Fruit fly (Drosophila melanogaster): ENCODE data around the gene Vps33B.

The Vps33B gene

DNA sequence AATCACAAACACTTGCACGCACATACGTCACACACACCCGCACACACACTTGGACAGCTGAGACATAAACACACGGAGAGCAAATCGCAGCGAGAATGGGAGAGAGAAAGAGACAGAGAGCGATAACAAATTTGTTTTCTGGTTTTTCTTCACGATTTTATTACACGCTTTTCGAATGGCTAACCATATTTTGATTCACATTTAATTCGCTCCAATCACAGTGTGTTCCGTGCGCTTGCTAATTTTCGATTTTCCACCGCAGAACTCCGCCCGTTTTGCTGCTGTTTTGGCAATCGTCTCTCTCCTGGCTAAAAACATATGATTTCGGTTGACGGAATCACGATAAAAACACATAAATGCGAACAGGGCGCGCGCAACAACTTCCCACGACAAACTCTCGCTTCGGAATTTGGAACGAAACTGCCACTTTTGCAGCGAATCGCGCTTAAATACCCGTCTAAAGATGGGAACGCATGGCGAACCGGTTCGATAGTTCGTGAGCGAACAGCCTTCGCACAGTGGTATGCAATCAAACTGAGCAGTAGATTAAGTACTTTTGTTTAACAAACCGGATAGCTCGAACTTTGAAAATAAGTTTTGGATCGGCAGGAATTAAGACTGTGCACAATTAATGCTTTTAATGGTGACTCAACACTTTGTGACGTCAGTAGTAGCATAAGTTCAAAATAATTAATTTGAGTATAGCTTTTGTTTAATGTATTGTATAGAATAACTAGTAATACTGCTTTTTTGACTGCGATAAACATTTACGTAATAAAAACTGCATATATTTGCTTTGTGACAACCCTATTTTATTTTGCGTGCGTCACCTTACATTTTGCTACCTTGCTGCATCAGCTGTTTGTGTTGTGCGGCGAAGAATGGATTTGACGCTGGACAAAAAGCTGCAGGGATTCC is at the start of gene Vps33B, which contains the start of gene Fur1:
Gene Vps33B (plus strand): TSS at position 856 of the 918 bp plus-strand sequence.
Gene Fur1 (minus strand): TSS at position 424 of the 918 bp plus-strand sequence.
- TF ChIP-seq caup (GFP tag; optimal IDR thresholded peaks at IDR 0.05; ENCODE audit: severe bottlenecking), result peak; percentile 95
- TF ChIP-seq CG7357 (GFP tag; IDR thresholded peaks at IDR 0.05), result peak; percentile 85
- peak; percentile 79 for TF ChIP-seq hkb (optimal IDR thresholded peaks at IDR 0.05)
- peak; percentile 95 for TF ChIP-seq hkb (GFP tag; IDR thresholded peaks at IDR 0.05)
- no peak; the same call in 1 of the 2 replicates for TF ChIP-seq CG14667 (GFP tag; IDR thresholded peaks at IDR 0.05)
- TF ChIP-seq zfh1 (GFP tag; IDR thresholded peaks at IDR 0.05), result peak; percentile 95
- peak; percentile 96 for TF ChIP-seq CG11723 (GFP tag; optimal IDR thresholded peaks at IDR 0.05)
- peak; percentile 88 for TF ChIP-seq CG30020 (tag; optimal IDR thresholded peaks at IDR 0.05)
- peak; percentile 95 for TF ChIP-seq Drgx (GFP tag; IDR thresholded peaks at IDR 0.05)
- TF ChIP-seq Opbp (GFP tag; IDR thresholded peaks at IDR 0.05; ENCODE audit: partially characterized antibody), result peak; percentile 78
- TF ChIP-seq Rfx (GFP tag; IDR thresholded peaks at IDR 0.05), result peak; percentile 95
- TF ChIP-seq CG7928 (GFP tag; optimal IDR thresholded peaks at IDR 0.05), result peak; percentile 78
- peak; percentile 84 for TF ChIP-seq Poxn (GFP tag; IDR thresholded peaks at IDR 0.05)
- TF ChIP-seq lmd (GFP tag; IDR thresholded peaks at IDR 0.05), result peak; percentile 96
- TF ChIP-seq Aef1 (GFP tag; IDR thresholded peaks at IDR 0.05), result peak; percentile 94
- TF ChIP-seq CG32532 (GFP tag; IDR thresholded peaks at IDR 0.05), result peak; percentile 95
- peak; percentile 99 for TF ChIP-seq CG17361 (GFP tag; IDR thresholded peaks at IDR 0.05)
- peak; percentile 95 for TF ChIP-seq CG32772 (GFP tag; IDR thresholded peaks at IDR 0.05)
- TF ChIP-seq CG15696 (tag; optimal IDR thresholded peaks at IDR 0.05), result peak; percentile 96
- TF ChIP-seq Oaz (GFP tag; IDR thresholded peaks at IDR 0.05), result peak; percentile 94
- TF ChIP-seq gro (GFP tag; optimal IDR thresholded peaks at IDR 0.05), result peak; percentile 97
- peak; percentile 98 for TF ChIP-seq gcm2 (GFP tag; optimal IDR thresholded peaks at IDR 0.05)
- peak; percentile 87 for TF ChIP-seq rib (GFP tag; IDR thresholded peaks at IDR 0.05)
- peak; percentile 98 for TF ChIP-seq Mad (GFP tag; optimal IDR thresholded peaks at IDR 0.05)
- TF ChIP-seq CG3838 (GFP tag; optimal IDR thresholded peaks at IDR 0.05), result peak; percentile 92
- peak; percentile 97 for TF ChIP-seq Sox102F (GFP tag; optimal IDR thresholded peaks at IDR 0.05)
- peak; percentile 92 for TF ChIP-seq jing (GFP tag; optimal IDR thresholded peaks at IDR 0.05)
- TF ChIP-seq bsh (GFP tag; optimal IDR thresholded peaks at IDR 0.05), result peak; percentile 84 to 96
- peak; percentile 88 for TF ChIP-seq gt (GFP tag; IDR thresholded peaks at IDR 0.05)
- peak; percentile 99 for TF ChIP-seq CG30403 (GFP tag; optimal IDR thresholded peaks at IDR 0.05)
- peak; percentile 96 for TF ChIP-seq dmrt11E (tag; optimal IDR thresholded peaks at IDR 0.05)
- peak; percentile 97 for TF ChIP-seq kay (GFP tag; optimal IDR thresholded peaks at IDR 0.05)
- TF ChIP-seq CG14441 (GFP tag; IDR thresholded peaks at IDR 0.05), result peak; percentile 92
- TF ChIP-seq bowl (GFP tag; IDR thresholded peaks at IDR 0.05), result peak; percentile 74
- peak; percentile 82 for TF ChIP-seq wek (GFP tag; optimal IDR thresholded peaks at IDR 0.05)
- TF ChIP-seq CG17359 (tag; optimal IDR thresholded peaks at IDR 0.05), result peak; percentile 95
- peak; percentile 97 for TF ChIP-seq btn (GFP tag; optimal IDR thresholded peaks at IDR 0.05)
- peak; percentile 94 for TF ChIP-seq lbe (GFP tag; optimal IDR thresholded peaks at IDR 0.05)
- peak; percentile 94 for TF ChIP-seq tap (tag; optimal IDR thresholded peaks at IDR 0.05)
- peak; percentile 98 for TF ChIP-seq CG2712 (tag; optimal IDR thresholded peaks at IDR 0.05)
- TF ChIP-seq ab (GFP tag; optimal IDR thresholded peaks at IDR 0.05), result peak; percentile 97
- TF ChIP-seq Fer2 (tag; optimal IDR thresholded peaks at IDR 0.05), result peak; percentile 93
- peak; percentile 86 for TF ChIP-seq C15 (GFP tag; IDR thresholded peaks at IDR 0.05)
- TF ChIP-seq CG10274 (GFP tag; optimal IDR thresholded peaks at IDR 0.05), result peak; percentile 89
- peak; percentile 55; the same call in 1 of the 2 replicates for TF ChIP-seq crol (GFP tag; IDR thresholded peaks at IDR 0.05)
- TF ChIP-seq CG4328 (GFP tag; optimal IDR thresholded peaks at IDR 0.05), result peak; percentile 96
- peak; percentile 92 for TF ChIP-seq ranshi (GFP tag; IDR thresholded peaks at IDR 0.05)
- TF ChIP-seq pum (GFP tag; optimal IDR thresholded peaks at IDR 0.05), result peak; percentile 98
- peak; percentile 97 for TF ChIP-seq CG12104 (GFP tag; optimal IDR thresholded peaks at IDR 0.05)
